Fruit fly (Drosophila melanogaster) whole organism, embryonic: ENCODE results near the gene CG42393.

Source experiments
- CG10209 ChIP-seq: fragments of 200-800 bp; sonication (Bioruptor generic); optimal IDR thresholded peaks from 3 replicates; lab custom pipeline; 2017; ENCODE audit warnings: missing biosample characterization, mild to moderate bottlenecking, missing genetic modification characterization, missing genetic modification reagents
- CG11504 ChIP-seq: fragments of 200-800 bp; sonication (Bioruptor generic); optimal IDR thresholded peaks from 3 replicates; lab custom pipeline; 2019; ENCODE audit warnings: missing biosample characterization, mild to moderate bottlenecking, missing genetic modification characterization, moderate library complexity
- CG11696 ChIP-seq: fragments of 200-800 bp; sonication (Bioruptor generic); IDR thresholded peaks from 2 replicates; pipeline ENCODE4 v1.3.6; 2022; ENCODE audit warnings: missing biosample characterization, missing genetic modification characterization
- CG12071 ChIP-seq: fragments of 200-800 bp; sonication (Bioruptor generic); optimal IDR thresholded peaks from 3 replicates; lab custom pipeline; 2018; ENCODE audit warnings: missing biosample characterization, mild to moderate bottlenecking, missing genetic modification characterization
- CG12299 ChIP-seq: fragments of 200-800 bp; sonication (Bioruptor generic); optimal IDR thresholded peaks from 2 replicates; lab custom pipeline; 2018; ENCODE audit warnings: missing biosample characterization, mild to moderate bottlenecking, missing genetic modification characterization
- CG12659 ChIP-seq: fragments of 200-800 bp; sonication (Bioruptor generic); optimal IDR thresholded peaks from 3 replicates; lab custom pipeline; 2017; ENCODE audit warnings: mild to moderate bottlenecking, missing biosample characterization, missing genetic modification reagents, missing genetic modification characterization
- CG15073 ChIP-seq: fragments of 200-800 bp; sonication (Bioruptor generic); optimal IDR thresholded peaks from 2 replicates; lab custom pipeline; 2016; ENCODE audit warnings: missing biosample characterization, missing genetic modification characterization
- CG15479 ChIP-seq: fragments of 200-800 bp; sonication (Bioruptor generic); optimal IDR thresholded peaks from 3 replicates; lab custom pipeline; 2019; ENCODE audit warnings: missing biosample characterization, mild to moderate bottlenecking, missing genetic modification characterization, moderate library complexity
- CG15514 ChIP-seq: fragments of 200-800 bp; sonication (Bioruptor generic); optimal IDR thresholded peaks from 3 replicates; lab custom pipeline; 2017; ENCODE audit warnings: missing biosample characterization, missing genetic modification characterization, mild to moderate bottlenecking, moderate library complexity, missing genetic modification reagents
- CG16813 ChIP-seq: fragments of 200-800 bp; sonication (Bioruptor generic); IDR thresholded peaks from 3 replicates; pipeline ENCODE4 v1.3.6; 2022; ENCODE audit warnings: missing biosample characterization, missing genetic modification characterization; ENCODE audit not compliant: partially characterized antibody
- CG1832 ChIP-seq: fragments of 200-800 bp; sonication (Bioruptor generic); optimal IDR thresholded peaks from 2 replicates; lab custom pipeline; 2017; ENCODE audit warnings: missing biosample characterization, mild to moderate bottlenecking, missing genetic modification characterization, inconsistent platforms
- CG18599 ChIP-seq: fragments of 200-800 bp; sonication (Bioruptor generic); optimal IDR thresholded peaks from 3 replicates; lab custom pipeline; 2017; ENCODE audit warnings: missing biosample characterization, missing genetic modification characterization, mild to moderate bottlenecking, moderate library complexity, missing genetic modification reagents
- CG18619 ChIP-seq: fragments of 200-800 bp; sonication (Bioruptor generic); optimal IDR thresholded peaks from 3 replicates; lab custom pipeline; 2017; ENCODE audit warnings: missing biosample characterization, mild to moderate bottlenecking, missing genetic modification characterization
- CG2678 ChIP-seq: fragments of 200-800 bp; sonication (Bioruptor generic); optimal IDR thresholded peaks from 3 replicates; lab custom pipeline; 2019; ENCODE audit warnings: missing biosample characterization, mild to moderate bottlenecking, missing genetic modification characterization, moderate library complexity
- CG30020 ChIP-seq: fragments of 200-800 bp; optimal IDR thresholded peaks from 2 replicates; lab custom pipeline; 2019; ENCODE audit warnings: missing biosample characterization, mild to moderate bottlenecking, missing genetic modification characterization, moderate library complexity
- CG32532 ChIP-seq: fragments of 200-800 bp; sonication (Bioruptor generic); IDR thresholded peaks from 2 replicates; pipeline ENCODE4 v1.3.6; 2022; ENCODE audit warnings: missing biosample characterization, missing genetic modification characterization
- CG4424 ChIP-seq: fragments of 200-800 bp; sonication (Bioruptor generic); optimal IDR thresholded peaks from 3 replicates; lab custom pipeline; 2016; ENCODE audit warnings: missing biosample characterization, missing genetic modification characterization
- CG6254 ChIP-seq: fragments of 200-800 bp; sonication (Bioruptor generic); optimal IDR thresholded peaks from 3 replicates; lab custom pipeline; 2017; ENCODE audit warnings: mild to moderate bottlenecking, missing biosample characterization, missing genetic modification reagents, missing genetic modification characterization
- CG6272 ChIP-seq: fragments of 200-800 bp; sonication (Bioruptor generic); IDR thresholded peaks from 2 replicates; pipeline ENCODE4 v1.3.6; 2022; ENCODE audit warnings: missing biosample characterization, missing genetic modification characterization
- CG6654 ChIP-seq: fragments of 200-800 bp; sonication (Bioruptor generic); optimal IDR thresholded peaks from 2 replicates; lab custom pipeline; 2017; ENCODE audit warnings: missing biosample characterization, mild to moderate bottlenecking, missing genetic modification characterization
- CG6813 ChIP-seq: fragments of 200-800 bp; sonication (Bioruptor generic); optimal IDR thresholded peaks from 2 replicates; lab custom pipeline; 2017; ENCODE audit warnings: missing biosample characterization, missing genetic modification characterization, mild to moderate bottlenecking, moderate library complexity, missing genetic modification reagents
- CG6854 ChIP-seq: fragments of 200-800 bp; sonication (Bioruptor generic); optimal IDR thresholded peaks from 3 replicates; lab custom pipeline; 2017; ENCODE audit warnings: missing biosample characterization, mild to moderate bottlenecking, missing genetic modification characterization
- CG9797 ChIP-seq: fragments of 200-800 bp; sonication (Bioruptor generic); optimal IDR thresholded peaks from 3 replicates; lab custom pipeline; 2018; ENCODE audit warnings: missing biosample characterization, mild to moderate bottlenecking, missing genetic modification characterization
- D ChIP-seq, 2 experiments: fragments of 200-800 bp in 1 of 2; fragments of >200 bp in 1 of 2; sonication (Bioruptor generic) in 1 of 2; optimal IDR thresholded peaks; 2 replicates in 1 of 2; 3 replicates in 1 of 2; lab custom pipeline; 2017; ENCODE audit warnings: mild to moderate bottlenecking in 1 of 2, missing biosample characterization in 1 of 2, missing genetic modification characterization in 1 of 2, missing genetic modification reagents in 1 of 2
- Dll ChIP-seq: fragments of 200-800 bp; sonication (Bioruptor generic); IDR thresholded peaks from 4 replicates; pipeline ENCODE4 v1.3.6; 2022; ENCODE audit warnings: missing biosample characterization, missing genetic modification characterization; ENCODE audit not compliant: partially characterized antibody
- Drgx ChIP-seq: fragments of 200-800 bp; sonication (Bioruptor generic); IDR thresholded peaks from 2 replicates; pipeline ENCODE4 v1.3.6; 2022; ENCODE audit warnings: missing biosample characterization, missing genetic modification characterization
- Fer2 ChIP-seq: fragments of 200-800 bp; sonication (Bioruptor generic); optimal IDR thresholded peaks from 2 replicates; lab custom pipeline; 2018; ENCODE audit warnings: missing biosample characterization, mild to moderate bottlenecking, missing genetic modification characterization, moderate library complexity
- HLH54F ChIP-seq: fragments of 200-800 bp; sonication (Bioruptor generic); optimal IDR thresholded peaks from 3 replicates; lab custom pipeline; 2016; ENCODE audit warnings: missing biosample characterization, missing genetic modification characterization
- Hr39 ChIP-seq: fragments of >200 bp; optimal IDR thresholded peaks from 2 replicates; lab custom pipeline; 2017
- Spps ChIP-seq: fragments of 200-800 bp; sonication (Bioruptor generic); optimal IDR thresholded peaks from 2 replicates; lab custom pipeline; 2018; ENCODE audit warnings: missing biosample characterization, mild to moderate bottlenecking, missing genetic modification characterization
- TFAM ChIP-seq: fragments of 200-800 bp; sonication (Bioruptor generic); optimal IDR thresholded peaks from 2 replicates; lab custom pipeline; 2017; ENCODE audit warnings: missing biosample characterization, missing genetic modification characterization, inconsistent platforms
- Tbp ChIP-seq: fragments of >200 bp; optimal IDR thresholded peaks from 2 replicates; lab custom pipeline; 2018; ENCODE audit warnings: missing biosample characterization, missing genetic modification characterization
- Usf ChIP-seq: fragments of 200-800 bp; sonication (Bioruptor generic); optimal IDR thresholded peaks from 2 replicates; lab custom pipeline; 2017; ENCODE audit warnings: missing genotype, missing biosample characterization, missing genetic modification characterization
- al ChIP-seq: fragments of 200-800 bp; sonication (Bioruptor generic); IDR thresholded peaks from 2 replicates; pipeline ENCODE4 v1.3.6; 2022; ENCODE audit warnings: missing biosample characterization, missing genetic modification characterization
- az2 ChIP-seq: fragments of 200-800 bp; sonication (Bioruptor generic); optimal IDR thresholded peaks from 3 replicates; lab custom pipeline; 2016; ENCODE audit warnings: missing biosample characterization, missing genetic modification characterization
- bbx ChIP-seq: fragments of 200-800 bp; sonication (Bioruptor generic); IDR thresholded peaks from 2 replicates; pipeline ENCODE4 v1.3.6; 2022; ENCODE audit warnings: missing biosample characterization, missing genetic modification characterization; ENCODE audit not compliant: partially characterized antibody
- br ChIP-seq: fragments of >200 bp; optimal IDR thresholded peaks from 2 replicates; lab custom pipeline; 2017
- cas ChIP-seq: fragments of 200-800 bp; sonication (Bioruptor generic); IDR thresholded peaks from 2 replicates; pipeline ENCODE4 v1.3.6; 2022; ENCODE audit warnings: missing biosample characterization, missing genetic modification characterization
- crc ChIP-seq: fragments of 200-800 bp; sonication (Bioruptor generic); optimal IDR thresholded peaks from 2 replicates; lab custom pipeline; 2016; ENCODE audit warnings: missing biosample characterization, missing genetic modification characterization
- dysf ChIP-seq: fragments of 200-800 bp; sonication (Bioruptor generic); IDR thresholded peaks from 3 replicates; pipeline ENCODE4 v1.3.6; 2022; ENCODE audit warnings: missing biosample characterization, missing genetic modification characterization
- fd102C ChIP-seq: fragments of 200-800 bp; sonication (Bioruptor generic); optimal IDR thresholded peaks from 2 replicates; lab custom pipeline; 2018; ENCODE audit warnings: missing biosample characterization, mild to moderate bottlenecking, missing genetic modification characterization, moderate library complexity
- ftz-f1 ChIP-seq: fragments of 200-800 bp; sonication (Bioruptor generic); optimal IDR thresholded peaks from 2 replicates; lab custom pipeline; 2016; ENCODE audit warnings: missing biosample characterization, missing genetic modification characterization
- nom ChIP-seq: fragments of 200-800 bp; sonication (Bioruptor generic); optimal IDR thresholded peaks from 2 replicates; lab custom pipeline; 2017; ENCODE audit warnings: missing biosample characterization, missing genetic modification characterization, mild to moderate bottlenecking, moderate library complexity, missing genetic modification reagents
- odd ChIP-seq: fragments of 200-800 bp; sonication (Bioruptor generic); optimal IDR thresholded peaks from 2 replicates; lab custom pipeline; 2017; ENCODE audit warnings: missing biosample characterization, mild to moderate bottlenecking, missing genetic modification characterization
- pb ChIP-seq: fragments of 200-800 bp; sonication (Bioruptor generic); optimal IDR thresholded peaks from 3 replicates; lab custom pipeline; 2016; ENCODE audit warnings: missing biosample characterization, missing genetic modification characterization
- prd ChIP-seq, 3 experiments: fragments of >200 bp in 2 of 3; fragments of 200-800 bp in 1 of 3; sonication (Bioruptor generic) in 1 of 3; optimal IDR thresholded peaks in 2 of 3; IDR thresholded peaks in 1 of 3; 2 replicates in 2 of 3; 3 replicates in 1 of 3; pipeline versions ENCODE4 v1.3.6 to Lab custom; 2017 to 2022; ENCODE audit warnings: missing biosample characterization in 1 of 3, missing genetic modification characterization in 1 of 3
- sima ChIP-seq: fragments of 200-800 bp; sonication (Bioruptor generic); optimal IDR thresholded peaks from 2 replicates; lab custom pipeline; 2016; ENCODE audit warnings: missing biosample characterization, missing genetic modification characterization
- trh ChIP-seq: fragments of 200-800 bp; sonication (Bioruptor generic); optimal IDR thresholded peaks from 2 replicates; lab custom pipeline; 2016; ENCODE audit warnings: missing biosample characterization, missing genetic modification characterization
- tx ChIP-seq: fragments of 200-800 bp; sonication (Bioruptor generic); optimal IDR thresholded peaks from 2 replicates; lab custom pipeline; 2016; ENCODE audit warnings: missing biosample characterization, missing genetic modification characterization

Gene CG42393

DNA sequence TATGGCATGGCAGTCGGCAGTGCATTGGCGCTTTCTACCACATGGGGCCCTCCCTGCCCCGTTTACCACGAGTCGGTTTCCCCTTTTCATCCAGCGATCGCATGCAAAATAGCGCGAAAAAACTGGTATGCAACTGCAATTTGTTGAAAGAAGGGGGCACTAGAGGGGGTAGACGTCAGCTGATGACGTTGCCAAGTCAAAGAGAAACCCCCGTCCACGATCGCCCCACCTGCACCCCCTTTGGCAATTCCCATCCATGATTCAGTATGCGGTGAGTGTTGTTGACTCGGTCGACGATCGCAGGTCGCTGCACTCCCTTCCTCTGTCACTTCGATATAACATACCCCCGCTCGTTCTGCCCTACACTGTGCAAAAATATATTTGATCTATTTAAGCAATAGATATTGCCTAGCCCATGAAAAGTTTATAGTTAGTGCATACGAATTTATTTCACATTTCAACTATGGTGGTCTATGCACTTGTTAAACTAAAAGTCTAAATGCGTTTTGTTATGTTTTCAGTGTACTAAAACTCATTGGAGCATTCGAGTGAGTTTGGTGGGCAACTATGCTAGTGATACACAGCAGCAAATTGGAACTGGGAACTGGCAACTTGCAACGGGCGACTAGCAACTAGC is 33.7 kb upstream of the CG42393 start (continued):
- no peak for TF ChIP-seq D (optimal IDR thresholded peaks at IDR 0.05; lab: Kevin White, UChicago)
- peak; percentile 85 for TF ChIP-seq D (GFP tag; optimal IDR thresholded peaks at IDR 0.05; lab: Kevin White, UChicago)
- no peak for TF ChIP-seq CG16813 (GFP tag; lab: Robert Waterston, UW)
- TF ChIP-seq trh (GFP tag; lab: Kevin White, UChicago): peak; percentile 58
- peak; percentile 51 for TF ChIP-seq pb (GFP tag; lab: Kevin White, UChicago)
- TF ChIP-seq CG18599: peak; percentile 33
- no peak for TF ChIP-seq Tbp (GFP tag; lab: Kevin White, UChicago)
- peak; percentile 54 for TF ChIP-seq tx (GFP tag; lab: Kevin White, UChicago)
- no peak for TF ChIP-seq CG6272 (GFP tag; lab: Robert Waterston, UW)
- TF ChIP-seq cas (GFP tag; lab: Robert Waterston, UW): no peak
- TF ChIP-seq HLH54F (GFP tag; lab: Kevin White, UChicago): peak; percentile 43
- no peak for TF ChIP-seq CG1832 (GFP tag; lab: Kevin White, UChicago)
- peak; percentile 85 for TF ChIP-seq az2 (GFP tag; lab: Kevin White, UChicago)
- TF ChIP-seq bbx (GFP tag; lab: Robert Waterston, UW): no peak
- TF ChIP-seq CG6854 (GFP tag; lab: Kevin White, UChicago): no peak
- peak; percentile 22 for TF ChIP-seq CG12071 (GFP tag; lab: Kevin White, UChicago)
- peak; percentile 61 for TF ChIP-seq CG6654 (GFP tag; lab: Kevin White, UChicago)
- TF ChIP-seq CG11504 (tag; lab: Kevin White, UChicago): peak; percentile 78
- peak; percentile 86 for TF ChIP-seq CG6254 (GFP tag; lab: Kevin White, UChicago)
- no peak for TF ChIP-seq Dll (GFP tag; lab: Robert Waterston, UW)
- TF ChIP-seq Usf (GFP tag; lab: Kevin White, UChicago): peak; percentile 52
- TF ChIP-seq nom (GFP tag; lab: Kevin White, UChicago): peak; percentile 87
- peak; percentile 70 for TF ChIP-seq CG10209 (GFP tag; lab: Kevin White, UChicago)
- no peak for TF ChIP-seq ftz-f1 (GFP tag; lab: Kevin White, UChicago)
- peak; percentile 6 for TF ChIP-seq odd
- peak; percentile 60 for TF ChIP-seq crc (GFP tag; lab: Kevin White, UChicago)
- no peak for TF ChIP-seq Fer2 (tag; lab: Kevin White, UChicago)
- TF ChIP-seq CG15514 (GFP tag; lab: Kevin White, UChicago): no peak
- TF ChIP-seq CG12659 (GFP tag; lab: Kevin White, UChicago): peak; percentile 13
- peak; percentile 86 for TF ChIP-seq CG4424 (GFP tag; lab: Kevin White, UChicago)
- TF ChIP-seq fd102C: peak; percentile 27
- no peak for TF ChIP-seq CG32532
- TF ChIP-seq CG11696 (GFP tag; lab: Robert Waterston, UW): no peak
- TF ChIP-seq Hr39 (lab: Kevin White, UChicago): no peak
- TF ChIP-seq CG12299: no peak
- no peak for TF ChIP-seq al (GFP tag; lab: Robert Waterston, UW)
- TF ChIP-seq CG15073 (GFP tag; lab: Kevin White, UChicago): no peak
- peak; percentile 40 for TF ChIP-seq CG30020 (tag; lab: Kevin White, UChicago)
- peak; percentile 48 for TF ChIP-seq CG18619
- no peak for TF ChIP-seq br
- peak; percentile 98 for TF ChIP-seq Drgx (GFP tag; lab: Robert Waterston, UW)
- no peak for TF ChIP-seq CG15479
- peak; percentile 42 for TF ChIP-seq TFAM (GFP tag; lab: Kevin White, UChicago)
- peak; percentile 67 for TF ChIP-seq CG2678 (tag; lab: Kevin White, UChicago)
- no peak for TF ChIP-seq sima (GFP tag; lab: Kevin White, UChicago)
- no peak for TF ChIP-seq CG9797
- peak; percentile 68 for TF ChIP-seq CG6813 (GFP tag; lab: Kevin White, UChicago)
- TF ChIP-seq Spps (tag; lab: Kevin White, UChicago): peak; percentile 90
- TF ChIP-seq prd (optimal IDR thresholded peaks at IDR 0.05; lab: Kevin White, UChicago): no peak
- TF ChIP-seq prd (GFP tag; IDR thresholded peaks at IDR 0.05; lab: Robert Waterston, UW): peak; percentile 82; the same call in 2 of the 3 replicates
- TF ChIP-seq dysf (GFP tag; lab: Robert Waterston, UW): peak; percentile 49; the same call in 1 of the 3 replicates
